Worm (Caenorhabditis elegans): ENCODE results near the gene mnr-1.

ce11 chrV:20639294-20639693, 15.2 kb upstream of the mnr-1 start, which contains the start of gene srxa-14:
- TF ChIP-seq flt-1 (GFP tag; IDR thresholded peaks at IDR 0.05) (no peak), ama-1 (optimal IDR thresholded peaks at IDR 0.05) (no peak), pes-1 (GFP tag; IDR thresholded peaks at IDR 0.05) (no peak)

Measured in whole organism, early embryonic.